Fruit fly (Drosophila melanogaster): Measurements from ENCODE around the gene Hsp23.
A peak's percentile ranks its signal among the peaks of the same experiment; 100 is the strongest.

DNA sequence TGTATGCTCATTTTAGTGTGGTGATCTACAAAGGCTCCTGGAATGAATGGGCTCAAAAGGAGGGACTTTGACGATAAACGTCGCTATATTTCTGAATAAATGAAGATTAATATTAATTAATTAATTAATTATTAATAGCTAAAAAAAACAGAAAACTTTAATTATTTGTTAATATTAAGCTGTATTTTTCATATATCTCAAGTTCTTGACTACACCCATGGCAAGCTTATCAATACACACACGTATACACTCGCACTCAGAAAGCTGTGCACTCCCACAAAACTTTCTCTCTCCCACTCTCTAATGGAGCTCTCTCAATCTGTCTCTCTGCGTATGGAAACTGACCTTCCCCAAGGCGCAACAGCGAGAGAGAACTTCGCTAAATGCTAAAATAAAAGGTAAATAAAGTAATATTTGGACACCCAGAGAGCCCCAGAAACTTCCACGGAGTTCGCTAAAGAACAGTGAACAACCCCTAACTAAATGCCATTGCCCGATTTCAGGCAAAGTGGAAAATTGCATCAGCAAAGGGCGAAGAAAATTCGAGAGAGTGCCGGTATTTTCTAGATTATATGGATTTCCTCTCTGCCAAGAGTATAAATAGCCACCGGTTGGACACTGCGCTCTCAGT lies 8.2 kb upstream of the Hsp23 start:
- TF ChIP-seq CG9139 (GFP tag; optimal IDR thresholded peaks at IDR 0.05) (peak; percentile 53), CG6854 (GFP tag; optimal IDR thresholded peaks at IDR 0.05) (peak; percentile 18), vri (GFP tag; optimal IDR thresholded peaks at IDR 0.05) (peak; percentile 54), acj6 (GFP tag; optimal IDR thresholded peaks at IDR 0.05) (peak; percentile 83), CG11762 (GFP tag; optimal IDR thresholded peaks at IDR 0.05; ENCODE audit: insufficient read depth) (peak; percentile 68), Met (GFP tag; optimal IDR thresholded peaks at IDR 0.05) (peak; percentile 81), CG8632 (GFP tag; optimal IDR thresholded peaks at IDR 0.05) (peak; percentile 77), svp (GFP tag) (peak; percentile 82)
